Worm (Caenorhabditis elegans) whole organism, midembryonic: ENCODE measurements around the gene srd-26.

Source experiments
- cog-1 ChIP-seq: sonication (generic microtip); optimal IDR thresholded peaks from 2 replicates; lab custom pipeline; 2016; ENCODE audit warnings: missing genetic modification characterization, missing compliant biosample characterization
- ztf-29 ChIP-seq: fragments of 200-800 bp; sonication (Bioruptor generic); IDR thresholded peaks from 2 replicates; pipeline ENCODE4 v1.3.6; 2022; ENCODE audit warnings: missing genetic modification reagents, missing genetic modification characterization, missing compliant biosample characterization

DNA sequence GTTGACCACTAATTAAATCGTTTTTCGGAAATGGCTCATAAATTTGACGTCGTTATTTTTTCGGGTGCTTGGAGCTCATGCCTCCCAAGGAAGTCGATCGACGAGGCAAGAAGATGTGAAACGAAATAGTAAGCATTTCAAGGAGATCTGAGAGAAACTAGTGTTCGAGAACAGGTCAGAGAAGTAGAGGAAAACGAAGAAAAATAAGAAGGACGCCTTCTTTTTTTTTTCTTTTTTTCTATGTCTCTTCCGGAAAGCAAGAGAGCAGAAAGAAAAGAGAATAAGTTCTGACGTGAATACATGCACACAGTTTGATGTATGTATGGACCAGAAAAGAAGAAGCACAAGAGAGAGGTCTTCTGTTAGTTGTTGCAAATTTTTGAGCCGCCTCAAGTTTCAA, 19.2 kb downstream of the srd-26 start:
- no peak for TF ChIP-seq ztf-29 (GFP tag; lab: Robert Waterston, UW)
- TF ChIP-seq cog-1 = no peak
